Fruit fly (Drosophila melanogaster): ENCODE results near the gene mRpS11.

mRpS11 gene

dm6 chr3R:17066828-17067430, 5.6 kb upstream of the mRpS11 start:
- TF ChIP-seq CG8478 (optimal IDR thresholded peaks at IDR 0.05) (no peak), Dll (optimal IDR thresholded peaks at IDR 0.05) (no peak), EcR (GFP tag; optimal IDR thresholded peaks at IDR 0.05) (no peak), usp (GFP tag; optimal IDR thresholded peaks at IDR 0.05) (no peak), pan (optimal IDR thresholded peaks at IDR 0.05) (no peak), psq (optimal IDR thresholded peaks at IDR 0.05) (no peak)

dm6 chr3R:17067721-17068120, 4.8 kb upstream of the mRpS11 start:
- TF ChIP-seq CG8478 (optimal IDR thresholded peaks at IDR 0.05): no peak
- no peak for TF ChIP-seq psq (optimal IDR thresholded peaks at IDR 0.05)
- TF ChIP-seq usp (GFP tag; optimal IDR thresholded peaks at IDR 0.05): no peak
- no peak for TF ChIP-seq pan (optimal IDR thresholded peaks at IDR 0.05)
- no peak for TF ChIP-seq Dll (optimal IDR thresholded peaks at IDR 0.05)
- TF ChIP-seq EcR (GFP tag; optimal IDR thresholded peaks at IDR 0.05): no peak

DNA sequence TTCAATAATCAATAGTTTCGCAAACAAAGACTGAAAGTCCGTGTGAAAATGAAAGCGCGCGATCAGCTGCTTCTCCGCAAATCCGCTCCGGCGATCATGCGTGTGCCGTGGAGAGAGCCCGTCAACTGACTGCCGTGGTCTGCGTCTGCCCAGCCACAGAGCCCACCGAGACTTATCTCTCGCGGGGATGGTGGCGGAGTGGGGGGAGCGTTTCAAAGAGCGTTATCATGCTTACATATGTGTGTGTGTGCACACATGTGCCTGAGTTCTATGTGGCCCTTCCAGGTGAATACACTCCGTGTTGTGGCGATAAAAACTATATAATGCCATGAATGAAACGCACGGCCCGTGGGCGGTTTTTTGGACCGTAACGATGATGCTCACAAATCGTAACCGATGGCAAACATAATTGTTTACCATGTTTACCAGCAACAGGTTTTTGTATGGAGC, 5.5 kb downstream of the mRpS11 start:
- TF ChIP-seq EcR (GFP tag; optimal IDR thresholded peaks at IDR 0.05): peak in 1 of 2 experiments; percentile 33
- no peak for TF ChIP-seq pan (optimal IDR thresholded peaks at IDR 0.05)

dm6 chr3R:17078961-17079858, 6.7 kb downstream of the mRpS11 start:
- no peak for TF ChIP-seq pan (optimal IDR thresholded peaks at IDR 0.05)
- TF ChIP-seq EcR (GFP tag; optimal IDR thresholded peaks at IDR 0.05): no peak
- TF ChIP-seq psq (optimal IDR thresholded peaks at IDR 0.05): no peak
- TF ChIP-seq usp (GFP tag; optimal IDR thresholded peaks at IDR 0.05): no peak

- TF ChIP-seq pan (optimal IDR thresholded peaks at IDR 0.05) (no peak), psq (optimal IDR thresholded peaks at IDR 0.05) (no peak), Dll (optimal IDR thresholded peaks at IDR 0.05) (no peak), EcR (GFP tag; optimal IDR thresholded peaks at IDR 0.05) (no peak), usp (GFP tag; optimal IDR thresholded peaks at IDR 0.05) (no peak), CG8478 (optimal IDR thresholded peaks at IDR 0.05) (no peak)
Observed at dm6 chr3R:17079859-17080255, 7.3 kb downstream of the mRpS11 start, which contains the start of the genes Keap1 and kuk. Gene Keap1, minus strand, starts transcription at chr3R:17079945. Gene kuk, plus strand, starts transcription at chr3R:17080244.

- TF ChIP-seq EcR (GFP tag; optimal IDR thresholded peaks at IDR 0.05) (no peak), pan (optimal IDR thresholded peaks at IDR 0.05) (no peak), CG8478 (optimal IDR thresholded peaks at IDR 0.05) (no peak), Dll (optimal IDR thresholded peaks at IDR 0.05) (no peak), usp (GFP tag; optimal IDR thresholded peaks at IDR 0.05) (no peak), psq (optimal IDR thresholded peaks at IDR 0.05) (no peak)
Observed at dm6 chr3R:17080666-17081358, 8.3 kb downstream of the mRpS11 start.

dm6 chr3R:17081359-17081935, 8.9 kb downstream of the mRpS11 start:
- no peak for TF ChIP-seq usp (GFP tag; optimal IDR thresholded peaks at IDR 0.05)
- no peak for TF ChIP-seq CG8478 (optimal IDR thresholded peaks at IDR 0.05)
- no peak for TF ChIP-seq pan (optimal IDR thresholded peaks at IDR 0.05)
- no peak for TF ChIP-seq Dll (optimal IDR thresholded peaks at IDR 0.05)
- TF ChIP-seq psq (optimal IDR thresholded peaks at IDR 0.05): no peak
- no peak for TF ChIP-seq EcR (GFP tag; optimal IDR thresholded peaks at IDR 0.05)

- TF ChIP-seq usp (GFP tag; optimal IDR thresholded peaks at IDR 0.05) (no peak), Dll (optimal IDR thresholded peaks at IDR 0.05) (no peak), pan (optimal IDR thresholded peaks at IDR 0.05) (no peak), EcR (GFP tag; optimal IDR thresholded peaks at IDR 0.05) (no peak)
Observed at dm6 chr3R:17082471-17082870, 9.9 kb downstream of the mRpS11 start.

DNA sequence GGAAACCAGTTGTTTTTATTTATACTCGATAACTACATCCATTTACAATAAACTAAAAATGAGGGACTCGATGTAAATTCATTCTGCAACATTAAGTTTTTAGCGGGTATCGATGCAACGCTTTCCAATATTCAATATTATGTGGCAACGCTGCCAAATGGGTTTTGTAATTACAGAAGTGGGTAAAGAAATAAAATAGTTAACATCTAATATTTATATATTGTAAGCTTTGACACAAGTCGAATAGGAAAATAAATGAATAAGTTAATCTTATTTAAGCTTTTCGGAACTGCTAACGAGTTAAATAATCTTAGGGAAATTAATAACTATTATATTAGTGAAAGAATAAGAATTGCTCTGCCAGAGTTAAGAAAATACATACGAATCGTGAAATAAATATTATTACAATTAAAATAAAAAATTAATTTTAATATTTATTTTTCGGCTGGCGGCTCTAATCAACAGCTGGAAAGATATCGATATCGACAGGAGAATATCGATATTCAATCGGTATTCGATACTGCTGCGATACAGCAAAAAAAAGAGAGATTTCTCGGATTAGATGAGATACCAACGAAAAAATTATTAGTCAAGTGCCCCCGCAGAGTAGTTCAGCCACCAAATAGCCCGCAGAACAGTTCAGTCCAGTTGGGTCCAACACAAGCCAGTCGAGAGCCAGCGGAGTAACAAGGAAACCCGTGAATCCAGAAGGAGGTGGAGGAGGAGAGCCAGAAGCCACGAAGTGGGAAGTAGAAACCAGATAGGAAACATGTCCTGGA, 12.7 kb downstream of the mRpS11 start, which contains the start of gene GckIII:
Gene GckIII, plus strand, starts transcription at position 485 of the 779 bp plus-strand sequence.
- no peak for TF ChIP-seq pan (optimal IDR thresholded peaks at IDR 0.05)
- no peak for TF ChIP-seq EcR (GFP tag; optimal IDR thresholded peaks at IDR 0.05)
- TF ChIP-seq usp (GFP tag; optimal IDR thresholded peaks at IDR 0.05): no peak
- TF ChIP-seq psq (optimal IDR thresholded peaks at IDR 0.05): no peak
- TF ChIP-seq CG8478 (optimal IDR thresholded peaks at IDR 0.05): no peak
- no peak for TF ChIP-seq Dll (optimal IDR thresholded peaks at IDR 0.05)

DNA sequence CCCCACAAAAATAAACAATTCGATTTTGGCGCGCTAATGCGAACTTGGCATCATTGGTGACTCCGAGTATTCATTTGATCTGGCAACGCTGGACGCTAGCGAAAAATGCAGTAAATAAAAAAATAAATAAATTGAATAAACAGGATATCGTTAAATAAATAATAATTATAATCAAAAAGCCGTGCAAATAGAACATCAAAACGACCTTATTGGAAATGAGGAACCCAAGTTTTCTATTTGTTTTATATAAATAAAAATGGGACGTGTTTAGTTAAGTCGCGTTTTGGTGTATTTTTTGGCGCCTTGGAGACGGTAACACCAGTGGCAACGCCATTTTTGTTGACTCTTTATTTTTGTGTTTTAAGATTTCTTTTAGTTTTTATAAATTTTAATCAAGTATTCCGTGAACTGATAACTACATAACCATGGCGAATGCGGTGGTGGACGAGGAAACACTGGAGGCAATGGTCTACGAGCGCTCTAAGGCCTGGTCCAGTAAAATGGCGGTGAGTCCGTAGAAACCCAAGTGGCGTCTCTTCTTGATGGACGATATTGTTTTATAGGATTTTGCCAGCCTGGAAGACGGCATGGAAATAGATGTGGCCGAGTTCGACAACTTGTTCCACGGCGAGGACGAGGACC, 15.6 kb downstream of the mRpS11 start, which contains the start of gene cal1:
Gene cal1, plus strand, starts transcription at position 304 of the 642 bp plus-strand sequence.
- TF ChIP-seq EcR (GFP tag; optimal IDR thresholded peaks at IDR 0.05): no peak
- no peak for TF ChIP-seq CG8478 (optimal IDR thresholded peaks at IDR 0.05)
- no peak for TF ChIP-seq usp (GFP tag; optimal IDR thresholded peaks at IDR 0.05)
- no peak for TF ChIP-seq pan (optimal IDR thresholded peaks at IDR 0.05)
- TF ChIP-seq Dll (optimal IDR thresholded peaks at IDR 0.05): no peak
- TF ChIP-seq psq (optimal IDR thresholded peaks at IDR 0.05): no peak
